Worm (Caenorhabditis elegans) whole organism, young adult: ENCODE measurements around the gene B0416.4.

ENCODE experiments used
- F55B11.4 ChIP-seq: sonication (generic microtip); optimal IDR thresholded peaks from 2 replicates; lab custom pipeline; 2016; ENCODE audit warnings: missing compliant biosample characterization, missing genetic modification characterization, borderline replicate concordance; ENCODE audit not compliant: insufficient read depth
- attf-3 ChIP-seq: fragments of 200-800 bp; sonication (Bioruptor generic); conservative IDR thresholded peaks from 2 replicates; pipeline ENCODE4 v1.3.6; 2022; ENCODE audit warnings: missing genetic modification reagents, missing genetic modification characterization, missing compliant biosample characterization
- ets-4 ChIP-seq: fragments of 200-800 bp; sonication (Bioruptor generic); optimal IDR thresholded peaks from 2 replicates; lab custom pipeline; 2018; ENCODE audit warnings: mild to moderate bottlenecking, missing genetic modification characterization, missing compliant biosample characterization
- him-1 ChIP-seq: sonication (generic microtip); optimal IDR thresholded peaks from 2 replicates; lab custom pipeline; 2016; ENCODE audit warnings: missing genotype, missing genetic modification reagents, missing genetic modification characterization, missing compliant biosample characterization
- let-607 ChIP-seq, 2 experiments: fragments of 200-800 bp in 1 of 2; sonication (Bioruptor generic) in 1 of 2; sonication (generic microtip) in 1 of 2; optimal IDR thresholded peaks; 2 replicates each; lab custom pipeline; 2016 to 2018; ENCODE audit warnings: mild to moderate bottlenecking in 2 of 2, missing compliant biosample characterization in 2 of 2, missing genetic modification characterization in 2 of 2, moderate library complexity in 2 of 2, missing genotype in 1 of 2
- lin-54 ChIP-seq: fragments of 200-800 bp; sonication (Bioruptor generic); optimal IDR thresholded peaks from 2 replicates; lab custom pipeline; 2018; ENCODE audit warnings: mild to moderate bottlenecking, missing genetic modification characterization, missing compliant biosample characterization
- nhr-90 ChIP-seq: sonication (generic microtip); optimal IDR thresholded peaks from 2 replicates; lab custom pipeline; 2016; ENCODE audit warnings: missing genotype, mild to moderate bottlenecking, missing genetic modification characterization, missing compliant biosample characterization
- sdz-38 ChIP-seq: sonication (generic microtip); optimal IDR thresholded peaks from 2 replicates; lab custom pipeline; 2016; ENCODE audit warnings: missing genotype, missing genetic modification characterization, missing compliant biosample characterization
- snpc-1.3 ChIP-seq: sonication (generic microtip); optimal IDR thresholded peaks from 2 replicates; lab custom pipeline; 2017; ENCODE audit warnings: missing genetic modification characterization, mild to moderate bottlenecking, missing compliant biosample characterization, antibody characterized with exemption, moderate library complexity, missing genotype, missing genetic modification reagents; ENCODE audit not compliant: insufficient read depth
- snpc-4 ChIP-seq, 5 experiments: fragments of 150-350 bp in 1 of 5; sonication (generic microtip) in 4 of 5; optimal IDR thresholded peaks; 2 replicates each; lab custom pipeline; 2014 to 2018; ENCODE audit warnings: missing genetic modification characterization in 5 of 5, missing biosample characterization in 3 of 5, antibody characterized with exemption in 2 of 5, mild to moderate bottlenecking in 2 of 5, missing compliant biosample characterization in 2 of 5, missing genotype in 2 of 5, moderate library complexity in 2 of 5, missing genetic modification reagents in 1 of 5
- ztf-28 ChIP-seq: fragments of 200-800 bp; sonication (Bioruptor generic); IDR thresholded peaks from 2 replicates; pipeline ENCODE4 v1.3.6; 2022; ENCODE audit warnings: missing genetic modification reagents, missing genetic modification characterization, missing compliant biosample characterization

ce11 chrX:9300379-9300778 lies 21.6 kb downstream of the B0416.4 start:
- TF ChIP-seq sdz-38 (tag; lab: Kevin White, UChicago): no peak
- no peak for TF ChIP-seq let-607 (tag; optimal IDR thresholded peaks at IDR 0.05; lab: Kevin White, UChicago)
- no peak for TF ChIP-seq lin-54 (GFP tag; lab: Kevin White, UChicago)
- no peak for TF ChIP-seq attf-3
- no peak for TF ChIP-seq ztf-28
- TF ChIP-seq snpc-4 (GFP tag; optimal IDR thresholded peaks at IDR 0.05; lab: Kevin White, UChicago): no peak
- TF ChIP-seq snpc-4 (tag; optimal IDR thresholded peaks at IDR 0.05; lab: Kevin White, UChicago): no peak
- no peak for TF ChIP-seq F55B11.4 (tag; lab: Kevin White, UChicago)
- TF ChIP-seq him-1 (tag; lab: Kevin White, UChicago): no peak
- TF ChIP-seq snpc-1.3 (tag; lab: Kevin White, UChicago): no peak
- no peak for TF ChIP-seq nhr-90 (tag; lab: Kevin White, UChicago)
- TF ChIP-seq ets-4 (GFP tag; lab: Kevin White, UChicago): no peak
